Fruit fly (Drosophila melanogaster): ENCODE results near the gene GILT3.

Gene GILT3

dm6 chr3R:23642836-23643235 lies 34.3 kb upstream of the GILT3 start:
- TF ChIP-seq CG14655 (GFP tag; optimal IDR thresholded peaks at IDR 0.05) (peak; percentile 5), CG10348 (GFP tag; IDR thresholded peaks at IDR 0.05) (no peak), Pif1A (GFP tag; optimal IDR thresholded peaks at IDR 0.05) (peak; percentile 15)

DNA sequence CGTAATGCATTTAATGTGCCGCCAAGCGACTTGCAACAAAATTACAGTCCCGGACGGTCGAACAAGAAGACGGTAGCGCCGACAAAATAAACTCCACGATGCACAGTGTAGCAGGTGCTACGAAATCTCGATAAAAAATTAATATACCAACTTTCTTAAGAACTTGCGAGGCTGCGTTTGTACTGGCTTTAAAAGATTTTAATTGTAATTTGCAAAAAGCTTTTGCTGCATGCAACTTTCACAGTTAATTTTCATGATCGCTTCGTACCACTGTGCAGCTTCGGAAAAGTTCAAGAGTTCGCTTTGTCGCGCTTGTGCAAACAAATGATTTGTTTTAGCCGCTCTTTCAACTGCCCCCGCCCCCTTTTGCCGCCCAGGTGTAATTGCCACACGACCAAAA lies 31.0 kb upstream of the GILT3 start:
- peak; percentile 68 for TF ChIP-seq CG8159 (tag; optimal IDR thresholded peaks at IDR 0.05)
- peak; percentile 20 for TF ChIP-seq CG13204 (GFP tag; optimal IDR thresholded peaks at IDR 0.05)
- TF ChIP-seq Snoo (tag; optimal IDR thresholded peaks at IDR 0.05), result peak; percentile 69
- peak; percentile 94 for TF ChIP-seq fd96Ca (GFP tag; IDR thresholded peaks at IDR 0.05)
- peak; percentile 92 for TF ChIP-seq Ets98B (GFP tag; IDR thresholded peaks at IDR 0.05)
- TF ChIP-seq D1 (tag; optimal IDR thresholded peaks at IDR 0.05), result no peak
- TF ChIP-seq CG10348 (GFP tag; IDR thresholded peaks at IDR 0.05), result peak; percentile 73
- peak; percentile 94 for TF ChIP-seq CG4496 (GFP tag; IDR thresholded peaks at IDR 0.05)
- no peak for TF ChIP-seq gl (tag; optimal IDR thresholded peaks at IDR 0.05)
- TF ChIP-seq EcR (GFP tag; optimal IDR thresholded peaks at IDR 0.05), result no peak
- peak; percentile 91 for TF ChIP-seq CG32121 (GFP tag; IDR thresholded peaks at IDR 0.05)
- TF ChIP-seq CG15710 (tag; optimal IDR thresholded peaks at IDR 0.05), result peak; percentile 58
- peak; percentile 86 for TF ChIP-seq Pif1A (GFP tag; optimal IDR thresholded peaks at IDR 0.05)
- TF ChIP-seq CG17806 (tag; optimal IDR thresholded peaks at IDR 0.05), result peak; percentile 60
- peak; percentile 55 for TF ChIP-seq CG34367 (tag; optimal IDR thresholded peaks at IDR 0.05)
- TF ChIP-seq rn (GFP tag; IDR thresholded peaks at IDR 0.05), result peak; percentile 74
- peak; percentile 71 for TF ChIP-seq CG8301 (tag; optimal IDR thresholded peaks at IDR 0.05)
- peak; percentile 77 for TF ChIP-seq CG14655 (GFP tag; optimal IDR thresholded peaks at IDR 0.05)
- peak; percentile 50 for TF ChIP-seq Pif1B (GFP tag; optimal IDR thresholded peaks at IDR 0.05)
- peak; percentile 79 for TF ChIP-seq CG12605 (GFP tag; IDR thresholded peaks at IDR 0.05)
- TF ChIP-seq CG9948 (tag; optimal IDR thresholded peaks at IDR 0.05), result peak; percentile 63

DNA sequence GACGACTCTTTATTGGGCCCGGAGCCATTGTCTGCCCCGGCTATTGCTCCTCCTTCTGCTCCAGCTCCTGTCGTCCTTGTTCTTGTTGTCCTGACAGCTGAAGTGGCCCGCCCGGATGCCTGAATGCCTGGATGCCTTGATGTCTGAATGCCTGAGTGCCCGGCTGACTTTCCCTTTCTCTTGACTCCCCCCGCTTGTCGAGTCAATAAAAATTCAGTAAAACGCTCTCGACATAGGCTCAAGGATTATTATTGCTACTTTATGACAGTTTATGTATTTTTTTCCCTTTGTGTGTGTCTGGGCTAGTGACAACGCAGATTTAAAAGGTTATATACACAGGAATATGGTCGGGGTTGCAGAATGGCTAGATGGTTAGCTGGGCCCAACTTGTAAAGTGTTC lies 27.3 kb upstream of the GILT3 start:
- TF ChIP-seq Pif1B (GFP tag; optimal IDR thresholded peaks at IDR 0.05) (no peak), CG17806 (tag; optimal IDR thresholded peaks at IDR 0.05) (no peak), gl (tag; optimal IDR thresholded peaks at IDR 0.05) (no peak), CG9948 (tag; optimal IDR thresholded peaks at IDR 0.05) (no peak), CG13204 (GFP tag; optimal IDR thresholded peaks at IDR 0.05) (no peak), CG32121 (GFP tag; IDR thresholded peaks at IDR 0.05) (no peak), CG8159 (tag; optimal IDR thresholded peaks at IDR 0.05) (no peak), CG34367 (tag; optimal IDR thresholded peaks at IDR 0.05) (no peak), CG15710 (tag; optimal IDR thresholded peaks at IDR 0.05) (no peak), EcR (GFP tag; optimal IDR thresholded peaks at IDR 0.05) (no peak), fd96Ca (GFP tag; IDR thresholded peaks at IDR 0.05) (no peak), CG12605 (GFP tag; IDR thresholded peaks at IDR 0.05) (no peak), Ets98B (GFP tag; IDR thresholded peaks at IDR 0.05) (no peak), Pif1A (GFP tag; optimal IDR thresholded peaks at IDR 0.05) (no peak), CG8301 (tag; optimal IDR thresholded peaks at IDR 0.05) (no peak), Snoo (tag; optimal IDR thresholded peaks at IDR 0.05) (no peak)

dm6 chr3R:23652525-23653108 lies 24.5 kb upstream of the GILT3 start:
- TF ChIP-seq Pif1A (GFP tag; optimal IDR thresholded peaks at IDR 0.05), result peak; percentile 12
- no peak; the same call in 1 of the 2 replicates for TF ChIP-seq Ets98B (GFP tag; IDR thresholded peaks at IDR 0.05)
- peak; percentile 40 for TF ChIP-seq Snoo (tag; optimal IDR thresholded peaks at IDR 0.05)
- peak; percentile 31; the same call in 1 of the 3 replicates for TF ChIP-seq CG4496 (GFP tag; IDR thresholded peaks at IDR 0.05)

- TF ChIP-seq CG15710 (tag; optimal IDR thresholded peaks at IDR 0.05) (no peak), CG17806 (tag; optimal IDR thresholded peaks at IDR 0.05) (no peak), CG34367 (tag; optimal IDR thresholded peaks at IDR 0.05) (no peak), CG8159 (tag; optimal IDR thresholded peaks at IDR 0.05) (no peak), Ets98B (GFP tag; IDR thresholded peaks at IDR 0.05) (no peak), CG4496 (GFP tag; IDR thresholded peaks at IDR 0.05) (no peak), CG13204 (GFP tag; optimal IDR thresholded peaks at IDR 0.05) (no peak), CG9948 (tag; optimal IDR thresholded peaks at IDR 0.05) (no peak), Snoo (tag; optimal IDR thresholded peaks at IDR 0.05) (no peak), gl (tag; optimal IDR thresholded peaks at IDR 0.05) (no peak), EcR (GFP tag; optimal IDR thresholded peaks at IDR 0.05) (no peak), CG14655 (GFP tag; optimal IDR thresholded peaks at IDR 0.05) (no peak), D1 (tag; optimal IDR thresholded peaks at IDR 0.05) (no peak), CG12605 (GFP tag; IDR thresholded peaks at IDR 0.05) (no peak), Pif1A (GFP tag; optimal IDR thresholded peaks at IDR 0.05) (no peak), CG8301 (tag; optimal IDR thresholded peaks at IDR 0.05) (no peak), CG10348 (GFP tag; IDR thresholded peaks at IDR 0.05) (no peak), Pif1B (GFP tag; optimal IDR thresholded peaks at IDR 0.05) (no peak), CG32121 (GFP tag; IDR thresholded peaks at IDR 0.05) (no peak), rn (GFP tag; IDR thresholded peaks at IDR 0.05) (no peak)
Observed at dm6 chr3R:23655501-23655900, 21.7 kb upstream of the GILT3 start.
